Worm (Caenorhabditis elegans) whole organism, L2 larva: ENCODE measurements around the gene rpl-26.

Source experiments
- ZK546.5 ChIP-seq: sonication (generic microtip); optimal IDR thresholded peaks from 2 replicates; lab custom pipeline; 2017; ENCODE audit warnings: missing biosample characterization, missing genetic modification characterization
- ceh-82 ChIP-seq: fragments of 150-350 bp; optimal IDR thresholded peaks from 2 replicates; lab custom pipeline; 2014; ENCODE audit warnings: missing biosample characterization, missing genetic modification characterization
- elt-1 ChIP-seq: fragments of 150-350 bp; optimal IDR thresholded peaks from 2 replicates; lab custom pipeline; 2014; ENCODE audit warnings: missing biosample characterization, missing genetic modification characterization
- lin-13 ChIP-seq: fragments of 150-350 bp; optimal IDR thresholded peaks from 2 replicates; lab custom pipeline; 2014; ENCODE audit warnings: missing biosample characterization, missing genetic modification reagents, missing genetic modification characterization
- lin-39 ChIP-seq: fragments of 150-350 bp; optimal IDR thresholded peaks from 2 replicates; lab custom pipeline; 2014; ENCODE audit warnings: missing biosample characterization, missing genetic modification reagents, missing genetic modification characterization
- lsy-2 ChIP-seq, 2 experiments: fragments of 150-350 bp in 1 of 2; sonication (generic microtip) in 1 of 2; optimal IDR thresholded peaks; 2 replicates each; lab custom pipeline; 2014 to 2017; ENCODE audit warnings: missing biosample characterization in 2 of 2, missing genetic modification characterization in 2 of 2
- nhr-23 ChIP-seq: fragments of 150-350 bp; optimal IDR thresholded peaks from 2 replicates; lab custom pipeline; 2014; ENCODE audit warnings: missing biosample characterization, missing genetic modification reagents, missing genetic modification characterization
- nhr-77 ChIP-seq: fragments of 150-350 bp; optimal IDR thresholded peaks from 2 replicates; lab custom pipeline; 2014; ENCODE audit warnings: missing biosample characterization, missing genetic modification characterization
- skn-1 ChIP-seq: sonication (generic microtip); optimal IDR thresholded peaks from 2 replicates; lab custom pipeline; 2017; ENCODE audit warnings: missing biosample characterization, missing genetic modification characterization
- ztf-11 ChIP-seq: sonication (generic microtip); optimal IDR thresholded peaks from 2 replicates; lab custom pipeline; 2017; ENCODE audit warnings: missing biosample characterization, missing genetic modification characterization

- TF ChIP-seq lin-13 (GFP tag; lab: Kevin White, UChicago) (no peak), ceh-82 (tag; lab: Kevin White, UChicago) (no peak), ZK546.5 (tag; lab: Kevin White, UChicago) (no peak), lsy-2 (tag; optimal IDR thresholded peaks at IDR 0.05; lab: Kevin White, UChicago) (no peak), nhr-23 (tag; lab: Kevin White, UChicago) (no peak), ztf-11 (tag; lab: Kevin White, UChicago) (no peak), skn-1 (no peak), nhr-77 (no peak), lin-39 (tag; lab: Kevin White, UChicago) (no peak), elt-1 (tag; lab: Kevin White, UChicago) (no peak)
These were observed 48.0 kb upstream of the rpl-26 start for ce11 chrII:8554568-8554967.
